Fruit fly (Drosophila melanogaster) whole organism, embryonic: ENCODE results near the gene por.

Experiments used
- Atf6 ChIP-seq: fragments of 200-800 bp; sonication (Bioruptor generic); IDR thresholded peaks from 2 replicates; pipeline ENCODE4 v1.3.6; 2022; ENCODE audit warnings: missing biosample characterization, missing genetic modification characterization
- BEAF-32 ChIP-seq: fragments of 200-800 bp; sonication (Bioruptor generic); optimal IDR thresholded peaks from 3 replicates; lab custom pipeline; 2017; ENCODE audit warnings: missing biosample characterization, missing genetic modification characterization, mild to moderate bottlenecking, moderate library complexity, missing genetic modification reagents
- CG10209 ChIP-seq: fragments of 200-800 bp; sonication (Bioruptor generic); optimal IDR thresholded peaks from 3 replicates; lab custom pipeline; 2017; ENCODE audit warnings: missing biosample characterization, mild to moderate bottlenecking, missing genetic modification characterization, missing genetic modification reagents
- CG10267 ChIP-seq: fragments of 200-800 bp; sonication (Bioruptor generic); optimal IDR thresholded peaks from 2 replicates; lab custom pipeline; 2018; ENCODE audit warnings: missing biosample characterization, mild to moderate bottlenecking, missing genetic modification characterization, moderate library complexity
- CG10274 ChIP-seq: fragments of 200-800 bp; sonication (Bioruptor generic); optimal IDR thresholded peaks from 3 replicates; lab custom pipeline; 2017; ENCODE audit warnings: missing biosample characterization, mild to moderate bottlenecking, missing genetic modification characterization
- CG10431 ChIP-seq: fragments of 200-800 bp; sonication (Bioruptor generic); optimal IDR thresholded peaks from 3 replicates; lab custom pipeline; 2018; ENCODE audit warnings: missing biosample characterization, mild to moderate bottlenecking, missing genetic modification characterization
- CG12219 ChIP-seq: fragments of 200-800 bp; sonication (Bioruptor generic); optimal IDR thresholded peaks from 3 replicates; lab custom pipeline; 2018; ENCODE audit warnings: missing biosample characterization, mild to moderate bottlenecking, missing genetic modification characterization
- CG12659 ChIP-seq: fragments of 200-800 bp; sonication (Bioruptor generic); optimal IDR thresholded peaks from 3 replicates; lab custom pipeline; 2017; ENCODE audit warnings: mild to moderate bottlenecking, missing biosample characterization, missing genetic modification reagents, missing genetic modification characterization
- CG12744 ChIP-seq: fragments of 200-800 bp; sonication (Bioruptor generic); optimal IDR thresholded peaks from 2 replicates; lab custom pipeline; 2016; ENCODE audit warnings: missing biosample characterization, missing genetic modification characterization
- CG13287 ChIP-seq: fragments of 200-800 bp; sonication (Bioruptor generic); IDR thresholded peaks from 2 replicates; pipeline ENCODE4 v1.3.6; 2022; ENCODE audit warnings: missing biosample characterization, missing genetic modification characterization; ENCODE audit not compliant: partially characterized antibody
- CG16863 ChIP-seq: fragments of 200-800 bp; sonication (Bioruptor generic); optimal IDR thresholded peaks from 3 replicates; lab custom pipeline; 2016; ENCODE audit warnings: missing biosample characterization, missing genetic modification characterization
- CG17802 ChIP-seq: fragments of 200-800 bp; sonication (Bioruptor generic); optimal IDR thresholded peaks from 2 replicates; lab custom pipeline; 2018; ENCODE audit warnings: missing biosample characterization, mild to moderate bottlenecking, missing genetic modification characterization, moderate library complexity
- CG18011 ChIP-seq: fragments of 200-800 bp; sonication (Bioruptor generic); optimal IDR thresholded peaks from 2 replicates; lab custom pipeline; 2017; ENCODE audit warnings: missing biosample characterization, missing genetic modification characterization, mild to moderate bottlenecking, moderate library complexity, missing genotype
- CG31388 ChIP-seq: fragments of 200-800 bp; sonication (Bioruptor generic); optimal IDR thresholded peaks from 2 replicates; lab custom pipeline; 2016; ENCODE audit warnings: missing biosample characterization, missing genetic modification characterization
- CG5180 ChIP-seq: fragments of 200-800 bp; sonication (Bioruptor generic); optimal IDR thresholded peaks from 3 replicates; lab custom pipeline; 2017; ENCODE audit warnings: missing biosample characterization, missing genetic modification characterization, mild to moderate bottlenecking, moderate library complexity, missing genetic modification reagents
- CG7839 ChIP-seq: fragments of 200-800 bp; sonication (Bioruptor generic); optimal IDR thresholded peaks from 3 replicates; lab custom pipeline; 2018; ENCODE audit warnings: missing biosample characterization, mild to moderate bottlenecking, missing genetic modification characterization, moderate library complexity
- CG8388 ChIP-seq: fragments of 200-800 bp; sonication (Bioruptor generic); optimal IDR thresholded peaks from 2 replicates; lab custom pipeline; 2019; ENCODE audit warnings: missing biosample characterization, mild to moderate bottlenecking, missing genetic modification characterization, moderate library complexity
- CG9437 ChIP-seq: fragments of 200-800 bp; sonication (Bioruptor generic); optimal IDR thresholded peaks from 2 replicates; lab custom pipeline; 2018; ENCODE audit warnings: missing biosample characterization, mild to moderate bottlenecking, missing genetic modification characterization
- CHES-1-like ChIP-seq: fragments of 200-800 bp; sonication (Bioruptor generic); optimal IDR thresholded peaks from 2 replicates; lab custom pipeline; 2016; ENCODE audit warnings: missing biosample characterization, missing genetic modification characterization
- Doc3 ChIP-seq: fragments of 200-800 bp; sonication (Bioruptor generic); IDR thresholded peaks from 3 replicates; pipeline ENCODE4 v1.3.6; 2022; ENCODE audit warnings: missing biosample characterization, missing genetic modification characterization; ENCODE audit not compliant: partially characterized antibody
- H15 ChIP-seq: fragments of 200-800 bp; sonication (Bioruptor generic); IDR thresholded peaks from 3 replicates; pipeline ENCODE4 v1.3.6; 2022; ENCODE audit warnings: missing biosample characterization, missing genetic modification characterization
- Hmr ChIP-seq: fragments of 200-800 bp; sonication (Bioruptor generic); optimal IDR thresholded peaks from 3 replicates; lab custom pipeline; 2017; ENCODE audit warnings: mild to moderate bottlenecking, missing biosample characterization, missing genetic modification reagents, missing genetic modification characterization
- Myb ChIP-seq: fragments of 200-800 bp; sonication (Bioruptor generic); optimal IDR thresholded peaks from 2 replicates; lab custom pipeline; 2016; ENCODE audit warnings: missing biosample characterization, missing genetic modification characterization
- NFAT ChIP-seq: fragments of 200-800 bp; sonication (Bioruptor generic); IDR thresholded peaks from 2 replicates; pipeline ENCODE4 v1.3.6; 2022; ENCODE audit warnings: missing biosample characterization, missing genetic modification characterization
- PHDP ChIP-seq: fragments of 200-800 bp; sonication (Bioruptor generic); optimal IDR thresholded peaks from 3 replicates; lab custom pipeline; 2018; ENCODE audit warnings: missing biosample characterization, mild to moderate bottlenecking, missing genetic modification characterization, moderate library complexity
- abd-A ChIP-seq: fragments of 200-800 bp; sonication (Bioruptor generic); optimal IDR thresholded peaks from 3 replicates; lab custom pipeline; 2019; ENCODE audit warnings: missing biosample characterization, mild to moderate bottlenecking, missing genetic modification characterization, moderate library complexity
- bowl ChIP-seq: fragments of 200-800 bp; sonication (Bioruptor generic); IDR thresholded peaks from 2 replicates; pipeline ENCODE4 v1.3.6; 2022; ENCODE audit warnings: missing biosample characterization, missing genetic modification characterization
- btn ChIP-seq: fragments of 200-800 bp; sonication (Bioruptor generic); optimal IDR thresholded peaks from 2 replicates; lab custom pipeline; 2016; ENCODE audit warnings: missing biosample characterization, missing genetic modification characterization
- cwo ChIP-seq: fragments of 200-800 bp; sonication (Bioruptor generic); optimal IDR thresholded peaks from 3 replicates; lab custom pipeline; 2017; ENCODE audit warnings: missing biosample characterization, missing genetic modification characterization, mild to moderate bottlenecking, moderate library complexity, missing genetic modification reagents
- dimm ChIP-seq: fragments of 200-800 bp; sonication (Bioruptor generic); IDR thresholded peaks from 2 replicates; pipeline ENCODE4 v1.3.6; 2022; ENCODE audit warnings: missing biosample characterization, missing genetic modification characterization
- eyg ChIP-seq: fragments of 200-800 bp; sonication (Bioruptor generic); optimal IDR thresholded peaks from 3 replicates; lab custom pipeline; 2016; ENCODE audit warnings: missing biosample characterization, missing genetic modification characterization
- fd64A ChIP-seq: fragments of 200-800 bp; sonication (Bioruptor generic); optimal IDR thresholded peaks from 3 replicates; lab custom pipeline; 2018; ENCODE audit warnings: missing biosample characterization, mild to moderate bottlenecking, missing genetic modification characterization
- fu2 ChIP-seq: fragments of 200-800 bp; sonication (Bioruptor generic); optimal IDR thresholded peaks from 2 replicates; lab custom pipeline; 2016; ENCODE audit warnings: missing biosample characterization, missing genetic modification characterization
- gce ChIP-seq: fragments of 200-800 bp; sonication (Bioruptor generic); IDR thresholded peaks from 3 replicates; pipeline ENCODE4 v1.3.6; 2022; ENCODE audit warnings: missing biosample characterization, missing genetic modification characterization
- gfzf ChIP-seq: fragments of 200-800 bp; sonication (Bioruptor generic); optimal IDR thresholded peaks from 2 replicates; lab custom pipeline; 2016; ENCODE audit warnings: missing biosample characterization, mild to moderate bottlenecking, missing genetic modification characterization, moderate library complexity
- gt ChIP-seq: fragments of 200-800 bp; sonication (Bioruptor generic); IDR thresholded peaks from 2 replicates; pipeline ENCODE4 v1.3.6; 2022; ENCODE audit warnings: missing biosample characterization, missing genetic modification characterization
- insv ChIP-seq, 2 experiments: fragments of 200-800 bp; sonication (Bioruptor generic); optimal IDR thresholded peaks; 3 replicates each; lab custom pipeline; 2016 to 2018; ENCODE audit warnings: missing biosample characterization in 2 of 2, missing genetic modification characterization in 2 of 2
- klu ChIP-seq: fragments of 200-800 bp; sonication (Bioruptor generic); IDR thresholded peaks from 2 replicates; pipeline ENCODE4 v1.3.6; 2022; ENCODE audit warnings: missing biosample characterization, missing genetic modification characterization
- lmd ChIP-seq: fragments of 200-800 bp; sonication (Bioruptor generic); IDR thresholded peaks from 2 replicates; pipeline ENCODE4 v1.3.6; 2022; ENCODE audit warnings: missing biosample characterization, missing genetic modification characterization
- luna ChIP-seq: fragments of 200-800 bp; sonication (Bioruptor generic); optimal IDR thresholded peaks from 2 replicates; lab custom pipeline; 2016; ENCODE audit warnings: missing biosample characterization, missing genetic modification characterization
- org-1 ChIP-seq: fragments of 200-800 bp; sonication (Bioruptor generic); optimal IDR thresholded peaks from 2 replicates; lab custom pipeline; 2017; ENCODE audit warnings: missing biosample characterization, missing genetic modification characterization
- pan ChIP-seq, 4 experiments: fragments of >200 bp in 3 of 4; fragments of 200-800 bp in 1 of 4; sonication (Bioruptor generic) in 1 of 4; optimal IDR thresholded peaks in 3 of 4; IDR thresholded peaks in 1 of 4; 2 replicates each; pipeline versions ENCODE4 v1.3.6 to Lab custom; 2017 to 2022; ENCODE audit warnings: missing biosample characterization in 2 of 4, missing genetic modification characterization in 2 of 4, mixed read lengths in 1 of 4
- pho ChIP-seq: fragments of 200-800 bp; sonication (Bioruptor generic); optimal IDR thresholded peaks from 2 replicates; lab custom pipeline; 2016; ENCODE audit warnings: missing biosample characterization, missing genetic modification characterization
- rib ChIP-seq: fragments of 200-800 bp; sonication (Bioruptor generic); IDR thresholded peaks from 2 replicates; pipeline ENCODE4 v1.3.6; 2022; ENCODE audit warnings: missing biosample characterization, missing genetic modification characterization
- sisA ChIP-seq: fragments of 200-800 bp; sonication (Bioruptor generic); IDR thresholded peaks from 2 replicates; pipeline ENCODE4 v1.3.6; 2022; ENCODE audit warnings: missing biosample characterization, missing genetic modification characterization
- twi ChIP-seq: fragments of 200-800 bp; optimal IDR thresholded peaks from 2 replicates; lab custom pipeline; 2019; ENCODE audit warnings: missing biosample characterization, mild to moderate bottlenecking, missing genetic modification characterization, moderate library complexity
- vvl ChIP-seq: fragments of 200-800 bp; sonication (Bioruptor generic); IDR thresholded peaks from 2 replicates; pipeline ENCODE4 v1.3.6; 2022; ENCODE audit warnings: missing biosample characterization, missing genetic modification characterization
- wor ChIP-seq: fragments of 200-800 bp; sonication (Bioruptor generic); IDR thresholded peaks from 2 replicates; pipeline ENCODE4 v1.3.6; 2022; ENCODE audit warnings: missing biosample characterization, missing genetic modification characterization

Gene por

DNA sequence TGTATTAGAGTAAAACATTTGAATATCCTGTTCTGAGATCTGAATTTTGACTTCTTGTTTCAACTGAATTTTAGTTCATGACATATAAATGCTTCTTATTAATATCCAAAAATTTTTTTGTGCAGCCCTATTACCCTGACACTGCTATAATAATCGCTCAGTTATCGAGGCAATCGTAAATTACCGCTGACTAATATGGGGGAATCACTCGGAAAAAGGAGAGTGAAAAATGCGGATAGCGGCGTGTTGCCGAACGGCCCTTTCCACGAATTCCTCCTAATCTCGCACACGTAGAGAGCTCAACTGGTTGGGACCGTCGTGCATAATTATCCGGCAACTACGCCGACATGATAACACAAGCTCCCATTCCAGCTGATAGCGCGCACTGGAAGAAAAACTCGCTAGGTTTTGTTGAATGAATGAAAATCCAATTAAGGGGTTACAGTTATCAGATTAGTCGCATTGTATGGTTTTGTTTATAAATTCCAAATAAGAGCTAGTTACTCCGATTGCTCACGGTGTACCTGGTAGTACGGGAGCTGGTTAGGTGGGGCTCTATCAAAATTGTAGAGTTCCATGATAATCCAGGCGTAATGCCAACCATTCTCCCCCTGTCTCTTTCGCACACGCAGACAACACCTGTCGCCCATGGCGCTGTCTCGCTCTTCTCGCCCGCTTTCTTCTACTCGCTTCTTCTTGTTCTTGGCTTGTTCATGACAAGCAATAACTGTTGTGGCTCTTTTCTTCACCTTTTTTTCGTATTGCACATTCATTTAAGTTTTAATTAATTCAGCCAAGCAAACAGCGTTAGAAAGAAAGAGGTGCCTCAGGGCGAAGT, 11.6 kb downstream of the por start (continued):
- TF ChIP-seq eyg (GFP tag; lab: Kevin White, UChicago): peak; percentile 38
- TF ChIP-seq bowl (GFP tag; lab: Robert Waterston, UW): peak; percentile 62
- peak; percentile 13 for TF ChIP-seq CG9437 (GFP tag; lab: Kevin White, UChicago)
- peak; percentile 48; the same call in 1 of the 2 replicates for TF ChIP-seq dimm (GFP tag; lab: Robert Waterston, UW)
- TF ChIP-seq pan (optimal IDR thresholded peaks at IDR 0.05; lab: Kevin White, UChicago): no peak
- peak in 1 of 2 experiments; percentile 74 for TF ChIP-seq pan (GFP tag; optimal IDR thresholded peaks at IDR 0.05 in 1 of 2, IDR thresholded peaks at IDR 0.05 in 1 of 2)
- peak; percentile 75 for TF ChIP-seq Atf6 (GFP tag; lab: Robert Waterston, UW)
- no peak for TF ChIP-seq abd-A (tag; lab: Kevin White, UChicago)
- TF ChIP-seq CG10209 (GFP tag; lab: Kevin White, UChicago): peak; percentile 60
- TF ChIP-seq lmd (GFP tag; lab: Robert Waterston, UW): peak; percentile 74
- TF ChIP-seq CG7839 (tag; lab: Kevin White, UChicago): peak; percentile 80
- TF ChIP-seq CG8388 (GFP tag; lab: Kevin White, UChicago): peak; percentile 31
- peak; percentile 80 for TF ChIP-seq rib (GFP tag; lab: Robert Waterston, UW)
- no peak for TF ChIP-seq CG13287
- TF ChIP-seq CG12744 (GFP tag; lab: Kevin White, UChicago): no peak
- peak; percentile 24; the same call in 1 of the 2 replicates for TF ChIP-seq klu (GFP tag; lab: Robert Waterston, UW)
- TF ChIP-seq fu2 (GFP tag; lab: Kevin White, UChicago): peak; percentile 59
- peak; percentile 84 for TF ChIP-seq Hmr
- TF ChIP-seq twi (tag; lab: Kevin White, UChicago): no peak
- TF ChIP-seq wor (GFP tag; lab: Robert Waterston, UW): no peak
- peak; percentile 62 for TF ChIP-seq org-1 (GFP tag; lab: Kevin White, UChicago)
- peak; percentile 87 for TF ChIP-seq vvl (GFP tag; lab: Robert Waterston, UW)
- TF ChIP-seq CG5180 (GFP tag; lab: Kevin White, UChicago): peak; percentile 62
- peak; percentile 18 for TF ChIP-seq CG18011 (GFP tag; lab: Kevin White, UChicago)
- TF ChIP-seq CG12659: peak; percentile 67
- TF ChIP-seq fd64A (GFP tag; lab: Kevin White, UChicago): no peak
- TF ChIP-seq gce (GFP tag; lab: Robert Waterston, UW): peak; percentile 69; the same call in 2 of the 3 replicates
- peak; percentile 61 for TF ChIP-seq luna
- TF ChIP-seq CHES-1-like (GFP tag; lab: Kevin White, UChicago): peak; percentile 65
- no peak for TF ChIP-seq Doc3 (GFP tag; lab: Robert Waterston, UW)
- peak; percentile 12 for TF ChIP-seq btn (GFP tag; lab: Kevin White, UChicago)
- peak; percentile 90 for TF ChIP-seq NFAT
- TF ChIP-seq pho: peak; percentile 74
- TF ChIP-seq CG16863 (GFP tag; lab: Kevin White, UChicago): peak; percentile 61
- TF ChIP-seq BEAF-32 (GFP tag; lab: Kevin White, UChicago): no peak
- TF ChIP-seq CG17802 (tag; lab: Kevin White, UChicago): peak; percentile 45
- peak; percentile 71 for TF ChIP-seq H15 (GFP tag; lab: Robert Waterston, UW)
- TF ChIP-seq PHDP (tag; lab: Kevin White, UChicago): peak; percentile 52
- peak; percentile 52 for TF ChIP-seq Myb
- no peak for TF ChIP-seq gfzf (GFP tag; lab: Kevin White, UChicago)
- TF ChIP-seq CG10267: peak; percentile 26
- peak; percentile 63 for TF ChIP-seq CG10274
- no peak for TF ChIP-seq insv (GFP tag; optimal IDR thresholded peaks at IDR 0.05; lab: Kevin White, UChicago)
- no peak for TF ChIP-seq CG31388 (GFP tag; lab: Kevin White, UChicago)
- peak; percentile 21 for TF ChIP-seq CG10431
- TF ChIP-seq gt (GFP tag; lab: Robert Waterston, UW): no peak; the same call in 1 of the 2 replicates
- TF ChIP-seq sisA (GFP tag; lab: Robert Waterston, UW): peak; percentile 75
- TF ChIP-seq cwo: peak; percentile 83
- TF ChIP-seq CG12219 (GFP tag; lab: Kevin White, UChicago): peak; percentile 71
